Worm (Caenorhabditis elegans) whole organism, L2 larva: ENCODE results near the gene mdf-1.

ENCODE experiments used
- C34F6.9 ChIP-seq: fragments of 150-350 bp; optimal IDR thresholded peaks from 2 replicates; lab custom pipeline; 2014; ENCODE audit warnings: missing biosample characterization, missing genetic modification characterization
- lin-11 ChIP-seq: fragments of 150-350 bp; sonication (generic microtip); optimal IDR thresholded peaks from 2 replicates; lab custom pipeline; 2014; ENCODE audit warnings: missing biosample characterization, missing genetic modification characterization, inconsistent platforms, mixed read lengths

- TF ChIP-seq C34F6.9 (tag; lab: Kevin White, UChicago) = no peak
- TF ChIP-seq lin-11 (tag; lab: Kevin White, UChicago) = no peak
Observed at ce11 chrV:9531477-9531876, 12.5 kb downstream of the mdf-1 start, which contains the start of the genes C50F4.10 and pfk-1.2.
